Worm (Caenorhabditis elegans) whole organism, mixed stage, embryonic: Measurements from ENCODE around the gene mboa-6.

Source experiments
- lsy-2 ChIP-seq: fragments of 150-350 bp; optimal IDR thresholded peaks from 2 replicates; lab custom pipeline; 2014; ENCODE audit warnings: missing biosample characterization, missing genetic modification characterization
- mep-1 ChIP-seq: fragments of 150-350 bp; optimal IDR thresholded peaks from 2 replicates; lab custom pipeline; 2017; ENCODE audit warnings: missing biosample characterization, missing genetic modification reagents, missing genetic modification characterization, inconsistent platforms
- mls-2 ChIP-seq: sonication (generic microtip); optimal IDR thresholded peaks from 2 replicates; lab custom pipeline; 2016; ENCODE audit warnings: mild to moderate bottlenecking, missing genetic modification characterization, moderate library complexity, missing compliant biosample characterization
- nhr-12 ChIP-seq: fragments of 150-350 bp; optimal IDR thresholded peaks from 2 replicates; lab custom pipeline; 2014; ENCODE audit warnings: missing biosample characterization, missing genetic modification characterization
- snpc-4 ChIP-seq: fragments of 150-350 bp; optimal IDR thresholded peaks from 2 replicates; lab custom pipeline; 2014; ENCODE audit warnings: missing biosample characterization, missing genetic modification characterization

DNA sequence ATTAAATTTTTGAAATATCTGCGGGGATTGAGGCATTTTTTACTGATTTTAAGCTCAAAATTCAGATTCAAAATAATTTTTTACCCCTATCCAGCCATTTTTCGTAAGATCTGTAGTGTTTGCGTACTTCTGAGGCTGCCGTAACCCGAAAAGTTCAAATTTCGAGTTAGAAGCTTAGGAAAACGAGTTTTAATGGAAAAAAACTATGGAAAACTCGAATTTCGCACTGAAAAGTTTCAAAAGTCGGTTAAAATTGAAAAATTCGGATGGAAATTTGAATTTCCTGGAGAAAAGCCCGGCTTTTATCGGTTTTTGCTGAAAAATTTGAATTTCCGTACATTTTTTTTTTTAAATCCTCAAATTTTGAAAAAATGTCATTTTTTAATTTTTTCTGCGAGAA, 57.8 kb downstream of the mboa-6 start:
- TF ChIP-seq nhr-12 (tag; lab: Kevin White, UChicago) (no peak), mep-1 (tag; lab: Kevin White, UChicago) (no peak), mls-2 (no peak), lsy-2 (tag; lab: Kevin White, UChicago) (no peak), snpc-4 (tag; lab: Kevin White, UChicago) (no peak)
